Fruit fly (Drosophila melanogaster) whole organism, embryonic: Measurements from ENCODE around the gene COX7AL.

ENCODE experiments used
- Asciz ChIP-seq: fragments of 200-800 bp; sonication (Bioruptor generic); optimal IDR thresholded peaks from 2 replicates; lab custom pipeline; 2017; ENCODE audit warnings: missing biosample characterization, mild to moderate bottlenecking, missing genetic modification characterization, missing genetic modification reagents
- CG10543 ChIP-seq: fragments of 200-800 bp; sonication (Bioruptor generic); optimal IDR thresholded peaks from 3 replicates; lab custom pipeline; 2017; ENCODE audit warnings: missing biosample characterization, mild to moderate bottlenecking, missing genetic modification characterization, moderate library complexity
- CG10565 ChIP-seq: fragments of 200-800 bp; sonication (Bioruptor generic); optimal IDR thresholded peaks from 3 replicates; lab custom pipeline; 2016; ENCODE audit warnings: missing biosample characterization, mild to moderate bottlenecking, missing genetic modification characterization
- CG13123 ChIP-seq: fragments of 200-800 bp; sonication (Bioruptor generic); optimal IDR thresholded peaks from 2 replicates; lab custom pipeline; 2016; ENCODE audit warnings: missing biosample characterization, missing genetic modification characterization
- CG16813 ChIP-seq: fragments of 200-800 bp; sonication (Bioruptor generic); IDR thresholded peaks from 3 replicates; pipeline ENCODE4 v1.3.6; 2022; ENCODE audit warnings: missing biosample characterization, missing genetic modification characterization; ENCODE audit not compliant: partially characterized antibody
- CG17385 ChIP-seq: fragments of 200-800 bp; sonication (Bioruptor generic); optimal IDR thresholded peaks from 3 replicates; lab custom pipeline; 2018; ENCODE audit warnings: missing biosample characterization, mild to moderate bottlenecking, missing genetic modification characterization
- CG17802 ChIP-seq: fragments of 200-800 bp; sonication (Bioruptor generic); optimal IDR thresholded peaks from 2 replicates; lab custom pipeline; 2018; ENCODE audit warnings: missing biosample characterization, mild to moderate bottlenecking, missing genetic modification characterization, moderate library complexity
- CG17912 ChIP-seq: fragments of 200-800 bp; sonication (Bioruptor generic); optimal IDR thresholded peaks from 2 replicates; lab custom pipeline; 2018; ENCODE audit warnings: missing biosample characterization, mild to moderate bottlenecking, missing genetic modification characterization
- CG18599 ChIP-seq: fragments of 200-800 bp; sonication (Bioruptor generic); optimal IDR thresholded peaks from 3 replicates; lab custom pipeline; 2017; ENCODE audit warnings: missing biosample characterization, missing genetic modification characterization, mild to moderate bottlenecking, moderate library complexity, missing genetic modification reagents
- CG18764 ChIP-seq: fragments of 200-800 bp; sonication (Bioruptor generic); optimal IDR thresholded peaks from 3 replicates; lab custom pipeline; 2016; ENCODE audit warnings: missing biosample characterization, missing genetic modification characterization
- CG2116 ChIP-seq: fragments of 200-800 bp; sonication (Bioruptor generic); optimal IDR thresholded peaks from 3 replicates; lab custom pipeline; 2018; ENCODE audit warnings: missing biosample characterization, mild to moderate bottlenecking, missing genetic modification characterization
- CG3065 ChIP-seq: fragments of 200-800 bp; sonication (Bioruptor generic); optimal IDR thresholded peaks from 2 replicates; lab custom pipeline; 2016; ENCODE audit warnings: missing biosample characterization, missing genetic modification characterization
- CG32772 ChIP-seq: fragments of 200-800 bp; sonication (Bioruptor generic); IDR thresholded peaks from 2 replicates; pipeline ENCODE4 v1.3.6; 2022; ENCODE audit warnings: missing biosample characterization, missing genetic modification characterization
- CG34224 ChIP-seq: fragments of 200-800 bp; sonication (Bioruptor generic); IDR thresholded peaks from 3 replicates; pipeline ENCODE4 v1.3.6; 2022; ENCODE audit warnings: missing biosample characterization, missing genetic modification characterization; ENCODE audit not compliant: partially characterized antibody
- CG42726 ChIP-seq: fragments of 200-800 bp; sonication (Bioruptor generic); IDR thresholded peaks from 2 replicates; pipeline ENCODE4 v1.3.6; 2022; ENCODE audit warnings: missing biosample characterization, missing genetic modification characterization; ENCODE audit not compliant: partially characterized antibody
- CG4404 ChIP-seq: fragments of 200-800 bp; sonication (Bioruptor generic); IDR thresholded peaks from 2 replicates; pipeline ENCODE4 v1.3.6; 2022; ENCODE audit warnings: missing biosample characterization, missing genetic modification characterization
- CG4820 ChIP-seq: fragments of 200-800 bp; sonication (Bioruptor generic); optimal IDR thresholded peaks from 3 replicates; lab custom pipeline; 2016; ENCODE audit warnings: missing biosample characterization, missing genetic modification characterization
- CG6272 ChIP-seq: fragments of 200-800 bp; sonication (Bioruptor generic); IDR thresholded peaks from 2 replicates; pipeline ENCODE4 v1.3.6; 2022; ENCODE audit warnings: missing biosample characterization, missing genetic modification characterization
- CG6683 ChIP-seq: fragments of 200-800 bp; sonication (Bioruptor generic); optimal IDR thresholded peaks from 2 replicates; lab custom pipeline; 2017; ENCODE audit warnings: missing biosample characterization, mild to moderate bottlenecking, missing genetic modification characterization, missing genetic modification reagents
- CG7928 ChIP-seq: fragments of 200-800 bp; sonication (Bioruptor generic); optimal IDR thresholded peaks from 2 replicates; lab custom pipeline; 2017; ENCODE audit warnings: missing biosample characterization, mild to moderate bottlenecking, missing genetic modification characterization
- CG8290 ChIP-seq, 3 experiments: fragments of 200-800 bp; sonication (Bioruptor generic); optimal IDR thresholded peaks; 2 replicates each; lab custom pipeline; 2016 to 2019; ENCODE audit warnings: missing biosample characterization in 3 of 3, missing genetic modification characterization in 3 of 3, mild to moderate bottlenecking in 2 of 3, moderate library complexity in 1 of 3
- CG8388 ChIP-seq: fragments of 200-800 bp; sonication (Bioruptor generic); optimal IDR thresholded peaks from 2 replicates; lab custom pipeline; 2019; ENCODE audit warnings: missing biosample characterization, mild to moderate bottlenecking, missing genetic modification characterization, moderate library complexity
- CG9215 ChIP-seq: fragments of 200-800 bp; sonication (Bioruptor generic); IDR thresholded peaks from 2 replicates; pipeline ENCODE4 v1.3.6; 2022; ENCODE audit warnings: missing biosample characterization, missing genetic modification characterization
- CG9727 ChIP-seq: fragments of 200-800 bp; sonication (Bioruptor generic); optimal IDR thresholded peaks from 3 replicates; lab custom pipeline; 2017; ENCODE audit warnings: missing biosample characterization, mild to moderate bottlenecking, missing genetic modification characterization
- CG9932 ChIP-seq: fragments of 200-800 bp; sonication (Bioruptor generic); IDR thresholded peaks from 2 replicates; pipeline ENCODE4 v1.3.6; 2022; ENCODE audit warnings: missing biosample characterization, missing genetic modification characterization
- CHES-1-like ChIP-seq: fragments of 200-800 bp; sonication (Bioruptor generic); optimal IDR thresholded peaks from 2 replicates; lab custom pipeline; 2016; ENCODE audit warnings: missing biosample characterization, missing genetic modification characterization
- Dll ChIP-seq: fragments of 200-800 bp; sonication (Bioruptor generic); IDR thresholded peaks from 4 replicates; pipeline ENCODE4 v1.3.6; 2022; ENCODE audit warnings: missing biosample characterization, missing genetic modification characterization; ENCODE audit not compliant: partially characterized antibody
- Dp ChIP-seq: fragments of 200-800 bp; sonication (Bioruptor generic); optimal IDR thresholded peaks from 2 replicates; lab custom pipeline; 2018; ENCODE audit warnings: missing biosample characterization, mild to moderate bottlenecking, missing genetic modification characterization, moderate library complexity
- Ets97D ChIP-seq: fragments of 200-800 bp; sonication (Bioruptor generic); optimal IDR thresholded peaks from 3 replicates; lab custom pipeline; 2016; ENCODE audit warnings: missing biosample characterization, missing genetic modification characterization
- HLH54F ChIP-seq: fragments of 200-800 bp; sonication (Bioruptor generic); optimal IDR thresholded peaks from 3 replicates; lab custom pipeline; 2016; ENCODE audit warnings: missing biosample characterization, missing genetic modification characterization
- Lhr ChIP-seq: fragments of 200-800 bp; sonication (Bioruptor generic); optimal IDR thresholded peaks from 3 replicates; lab custom pipeline; 2017; ENCODE audit warnings: mild to moderate bottlenecking, missing biosample characterization, missing genetic modification reagents, missing genetic modification characterization
- MBD-R2 ChIP-seq: fragments of 200-800 bp; sonication (Bioruptor generic); IDR thresholded peaks from 2 replicates; pipeline ENCODE4 v1.3.6; 2022; ENCODE audit warnings: missing biosample characterization, missing genetic modification characterization
- Mad ChIP-seq: fragments of 200-800 bp; sonication (Bioruptor generic); optimal IDR thresholded peaks from 2 replicates; lab custom pipeline; 2016; ENCODE audit warnings: missing biosample characterization, missing genetic modification characterization
- Med ChIP-seq: fragments of 200-800 bp; sonication (Bioruptor generic); peaks from one replicate; lab custom pipeline; 2016; ENCODE audit warnings: missing biosample characterization, missing genetic modification characterization, mild to moderate bottlenecking, inconsistent platforms, moderate library complexity
- Usf ChIP-seq: fragments of 200-800 bp; sonication (Bioruptor generic); optimal IDR thresholded peaks from 2 replicates; lab custom pipeline; 2017; ENCODE audit warnings: missing genotype, missing biosample characterization, missing genetic modification characterization
- bbx ChIP-seq: fragments of 200-800 bp; sonication (Bioruptor generic); IDR thresholded peaks from 2 replicates; pipeline ENCODE4 v1.3.6; 2022; ENCODE audit warnings: missing biosample characterization, missing genetic modification characterization; ENCODE audit not compliant: partially characterized antibody
- disco-r ChIP-seq: fragments of 200-800 bp; sonication (Bioruptor generic); optimal IDR thresholded peaks from 2 replicates; lab custom pipeline; 2016; ENCODE audit warnings: missing biosample characterization, missing genetic modification characterization
- dmrt99B ChIP-seq: fragments of 200-800 bp; sonication (Bioruptor generic); optimal IDR thresholded peaks from 2 replicates; lab custom pipeline; 2018; ENCODE audit warnings: missing biosample characterization, mild to moderate bottlenecking, missing genetic modification characterization, moderate library complexity
- ewg ChIP-seq: fragments of 200-800 bp; sonication (Bioruptor generic); optimal IDR thresholded peaks from 3 replicates; lab custom pipeline; 2017; ENCODE audit warnings: mild to moderate bottlenecking, missing biosample characterization, missing genetic modification reagents, missing genetic modification characterization
- gcm ChIP-seq: fragments of 200-800 bp; sonication (Bioruptor generic); optimal IDR thresholded peaks from 2 replicates; lab custom pipeline; 2019; ENCODE audit warnings: missing biosample characterization, mild to moderate bottlenecking, missing genetic modification characterization, moderate library complexity
- jumu ChIP-seq: fragments of 200-800 bp; sonication (Bioruptor generic); optimal IDR thresholded peaks from 3 replicates; lab custom pipeline; 2016; ENCODE audit warnings: missing biosample characterization, missing genetic modification characterization
- klu ChIP-seq: fragments of 200-800 bp; sonication (Bioruptor generic); IDR thresholded peaks from 2 replicates; pipeline ENCODE4 v1.3.6; 2022; ENCODE audit warnings: missing biosample characterization, missing genetic modification characterization
- mirr ChIP-seq: fragments of 200-800 bp; sonication (Bioruptor generic); optimal IDR thresholded peaks from 3 replicates; lab custom pipeline; 2018; ENCODE audit warnings: missing biosample characterization, mild to moderate bottlenecking, missing genetic modification characterization
- nerfin-2 ChIP-seq: fragments of 200-800 bp; sonication (Bioruptor generic); IDR thresholded peaks from 2 replicates; pipeline ENCODE4 v1.3.6; 2022; ENCODE audit warnings: missing biosample characterization, missing genetic modification characterization; ENCODE audit not compliant: partially characterized antibody
- pzg ChIP-seq: fragments of 200-800 bp; sonication (Bioruptor generic); optimal IDR thresholded peaks from 3 replicates; lab custom pipeline; 2018; ENCODE audit warnings: missing biosample characterization, mild to moderate bottlenecking, missing genetic modification characterization, moderate library complexity
- run ChIP-seq: fragments of 200-800 bp; sonication (Bioruptor generic); optimal IDR thresholded peaks from 3 replicates; lab custom pipeline; 2018; ENCODE audit warnings: missing biosample characterization, mild to moderate bottlenecking, missing genetic modification characterization
- salm ChIP-seq: fragments of 200-800 bp; sonication (Bioruptor generic); optimal IDR thresholded peaks from 2 replicates; lab custom pipeline; 2018; ENCODE audit warnings: missing biosample characterization, mild to moderate bottlenecking, missing genetic modification characterization
- sima ChIP-seq: fragments of 200-800 bp; sonication (Bioruptor generic); optimal IDR thresholded peaks from 2 replicates; lab custom pipeline; 2016; ENCODE audit warnings: missing biosample characterization, missing genetic modification characterization
- slou ChIP-seq: fragments of 200-800 bp; sonication (Bioruptor generic); optimal IDR thresholded peaks from 3 replicates; lab custom pipeline; 2016; ENCODE audit warnings: missing biosample characterization, missing genetic modification characterization
- usp ChIP-seq: fragments of >200 bp; optimal IDR thresholded peaks from 2 replicates; lab custom pipeline; 2017; ENCODE audit warnings: missing biosample characterization, missing genetic modification characterization

COX7AL gene

dm6 chr3R:8308515-8308959, 34.9 kb upstream of the COX7AL start, which contains the start of gene tex (continued):
- TF ChIP-seq slou (no peak), CG6683 (GFP tag; lab: Kevin White, UChicago) (no peak), Lhr (GFP tag; lab: Kevin White, UChicago) (peak; percentile 55), CG13123 (GFP tag; lab: Kevin White, UChicago) (peak; percentile 1), nerfin-2 (GFP tag; lab: Robert Waterston, UW) (no peak), CG16813 (0 out of 3 replicates have a peak, but pooled peaks have one; percentile 31), CG8290 (GFP tag; optimal IDR thresholded peaks at IDR 0.05; lab: Kevin White, UChicago) (peak; percentile 52), CG8290 (tag; optimal IDR thresholded peaks at IDR 0.05; lab: Kevin White, UChicago) (no peak), ewg (GFP tag; lab: Kevin White, UChicago) (no peak), CG6272 (GFP tag; lab: Robert Waterston, UW) (no peak), CG3065 (GFP tag; lab: Kevin White, UChicago) (no peak), Dll (peak; percentile 62; the same call in 3 of the 4 replicates), CG17385 (GFP tag; lab: Kevin White, UChicago) (no peak), bbx (GFP tag; lab: Robert Waterston, UW) (no peak), CG42726 (GFP tag; lab: Robert Waterston, UW) (no peak), Dp (GFP tag; lab: Kevin White, UChicago) (peak; percentile 98), CG2116 (peak; percentile 55), jumu (GFP tag; lab: Kevin White, UChicago) (no peak), klu (no peak), usp (GFP tag; lab: Kevin White, UChicago) (no peak), Ets97D (GFP tag; lab: Kevin White, UChicago) (peak; percentile 41), CG7928 (GFP tag; lab: Kevin White, UChicago) (no peak), CG32772 (GFP tag; lab: Robert Waterston, UW) (no peak), CG9215 (GFP tag; lab: Robert Waterston, UW) (no peak), CG10543 (GFP tag; lab: Kevin White, UChicago) (no peak), HLH54F (GFP tag; lab: Kevin White, UChicago) (no peak), CG4404 (no peak), Asciz (peak; percentile 89), CG9932 (GFP tag; lab: Robert Waterston, UW) (no peak), salm (tag; lab: Kevin White, UChicago) (peak; percentile 54), dmrt99B (tag; lab: Kevin White, UChicago) (no peak), sima (no peak), CG8388 (GFP tag; lab: Kevin White, UChicago) (peak; percentile 19), gcm (GFP tag; lab: Kevin White, UChicago) (peak; percentile 57), CG17912 (GFP tag; lab: Kevin White, UChicago) (peak; percentile 14), CG34224 (GFP tag; lab: Robert Waterston, UW) (no peak), CG18599 (GFP tag; lab: Kevin White, UChicago) (no peak), run (no peak), CG17802 (tag; lab: Kevin White, UChicago) (no peak), MBD-R2 (GFP tag; lab: Robert Waterston, UW) (peak; percentile 76), Med (GFP tag; lab: Kevin White, UChicago) (peak; percentile 84), Usf (GFP tag; lab: Kevin White, UChicago) (no peak), mirr (GFP tag; lab: Kevin White, UChicago) (no peak), CHES-1-like (GFP tag; lab: Kevin White, UChicago) (peak; percentile 44), CG9727 (GFP tag; lab: Kevin White, UChicago) (peak; percentile 69), pzg (GFP tag; lab: Kevin White, UChicago) (peak; percentile 89), CG4820 (GFP tag; lab: Kevin White, UChicago) (no peak), CG18764 (GFP tag; lab: Kevin White, UChicago) (no peak), disco-r (GFP tag; lab: Kevin White, UChicago) (no peak), CG10565 (GFP tag; lab: Kevin White, UChicago) (no peak), Mad (GFP tag; lab: Kevin White, UChicago) (no peak)
